Worm (Caenorhabditis elegans): Measurements from ENCODE around the gene nac-1.

nac-1 gene

DNA sequence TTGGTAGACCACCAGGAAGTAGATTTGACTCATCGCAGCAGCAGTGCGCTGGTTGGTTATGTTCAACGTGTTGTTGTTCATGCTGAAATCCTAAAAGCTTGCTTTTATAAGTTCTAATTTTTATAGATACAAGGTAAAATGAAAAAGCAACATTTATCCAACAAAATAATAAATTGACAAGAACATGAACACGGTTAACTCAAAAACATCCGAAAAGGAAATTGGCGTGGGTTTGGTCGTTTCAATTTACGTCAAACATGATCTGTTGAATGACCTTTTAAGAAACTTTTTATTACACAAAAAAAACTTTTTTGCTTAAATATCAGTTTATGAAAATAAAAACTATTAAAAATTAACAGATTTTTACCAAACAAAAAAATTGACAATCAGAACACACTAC, 33.9 kb downstream of the nac-1 start, which contains the start of gene ntr-2 (continued):
- TF ChIP-seq hlh-8 (tag; optimal IDR thresholded peaks at IDR 0.05) = no peak
- no peak for TF ChIP-seq ceh-30 (tag; optimal IDR thresholded peaks at IDR 0.05)
- TF ChIP-seq syd-9 (tag; optimal IDR thresholded peaks at IDR 0.05) = no peak
- TF ChIP-seq elt-4 (tag; optimal IDR thresholded peaks at IDR 0.05) = no peak

DNA sequence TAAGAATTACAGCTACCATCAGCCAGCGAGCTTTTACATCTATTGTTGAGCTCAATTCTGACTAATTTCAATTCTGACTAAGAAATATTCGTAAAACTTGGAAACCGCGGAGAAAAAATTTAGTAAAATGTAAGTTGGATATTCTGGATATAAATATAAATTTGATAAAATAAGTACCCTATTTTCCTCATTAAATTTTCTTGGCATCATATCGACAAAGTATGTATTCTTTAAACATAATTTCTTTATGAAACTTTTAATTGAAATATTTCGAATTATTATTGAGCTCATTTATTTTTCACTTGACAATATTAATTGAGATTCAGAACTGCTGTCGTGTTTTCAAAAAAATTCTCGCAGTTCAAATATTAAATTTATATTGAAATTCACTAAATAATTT, 34.6 kb downstream of the nac-1 start:
- no peak for TF ChIP-seq ceh-30 (tag; optimal IDR thresholded peaks at IDR 0.05)
- TF ChIP-seq unc-3 (GFP tag; conservative IDR thresholded peaks at IDR 0.05) = no peak
- no peak for TF ChIP-seq unc-3 (tag; optimal IDR thresholded peaks at IDR 0.05)
- no peak for TF ChIP-seq dmd-4 (tag; optimal IDR thresholded peaks at IDR 0.05; ENCODE audit: borderline replicate concordance)
- TF ChIP-seq pat-9 (tag; optimal IDR thresholded peaks at IDR 0.05) = no peak
- TF ChIP-seq ceh-22 (tag; optimal IDR thresholded peaks at IDR 0.05) = no peak
- no peak for TF ChIP-seq zip-5 (tag; optimal IDR thresholded peaks at IDR 0.05)
- TF ChIP-seq ceh-9 (tag; optimal IDR thresholded peaks at IDR 0.05) = no peak
- no peak for TF ChIP-seq odd-2 (tag; optimal IDR thresholded peaks at IDR 0.05)
- TF ChIP-seq pag-3 (tag; optimal IDR thresholded peaks at IDR 0.05; ENCODE audit: borderline replicate concordance) = no peak
- TF ChIP-seq unc-55 (GFP tag; optimal IDR thresholded peaks at IDR 0.05) = no peak
- no peak for TF ChIP-seq ceh-45 (GFP tag; IDR thresholded peaks at IDR 0.05)
- no peak for TF ChIP-seq ceh-18 (tag; optimal IDR thresholded peaks at IDR 0.05)
- no peak for TF ChIP-seq hlh-30 (tag; optimal IDR thresholded peaks at IDR 0.05; ENCODE audit: insufficient read depth)
- no peak for TF ChIP-seq mec-3 (tag; optimal IDR thresholded peaks at IDR 0.05; ENCODE audit: borderline replicate concordance)
- TF ChIP-seq nhr-232 (tag; optimal IDR thresholded peaks at IDR 0.05) = no peak
- TF ChIP-seq sox-2 (GFP tag; IDR thresholded peaks at IDR 0.05) = no peak
- TF ChIP-seq tbx-2 (tag; optimal IDR thresholded peaks at IDR 0.05) = no peak
- TF ChIP-seq pha-2 (tag; optimal IDR thresholded peaks at IDR 0.05) = no peak

DNA sequence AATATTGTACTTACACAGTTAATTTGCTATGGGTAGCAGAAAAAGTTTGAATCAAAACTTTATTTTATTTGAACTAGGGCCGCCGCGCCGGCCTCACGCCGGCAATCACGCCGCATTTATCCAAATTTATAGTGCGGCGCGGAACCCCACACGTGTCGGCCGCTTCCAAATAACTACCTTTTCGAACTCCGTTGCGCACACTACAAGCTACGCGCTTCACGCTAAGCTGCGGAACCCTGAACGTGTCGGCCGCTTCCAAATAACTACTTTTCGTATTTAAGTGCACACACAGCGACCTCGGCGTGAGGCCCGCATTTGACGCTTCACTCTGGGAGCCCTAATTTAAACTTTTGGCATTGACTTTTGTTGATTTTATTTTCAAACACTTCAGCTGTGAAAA, 36.5 kb downstream of the nac-1 start:
- TF ChIP-seq unc-3 (GFP tag; conservative IDR thresholded peaks at IDR 0.05) (no peak), unc-3 (tag; optimal IDR thresholded peaks at IDR 0.05) (no peak), nhr-11 (tag; optimal IDR thresholded peaks at IDR 0.05) (no peak), unc-86 (tag; optimal IDR thresholded peaks at IDR 0.05) (no peak), K09A11.1 (tag; optimal IDR thresholded peaks at IDR 0.05; ENCODE audit: insufficient read depth) (no peak), ceh-22 (tag; optimal IDR thresholded peaks at IDR 0.05) (no peak), fkh-6 (tag; optimal IDR thresholded peaks at IDR 0.05) (no peak), pros-1 (tag; optimal IDR thresholded peaks at IDR 0.05) (no peak), che-1 (tag; optimal IDR thresholded peaks at IDR 0.05) (no peak), nhr-232 (tag; optimal IDR thresholded peaks at IDR 0.05) (no peak), lin-11 (tag; optimal IDR thresholded peaks at IDR 0.05) (no peak), pha-4 (tag; optimal IDR thresholded peaks at IDR 0.05) (no peak), npax-4 (tag; optimal IDR thresholded peaks at IDR 0.05) (no peak), hlh-30 (tag; optimal IDR thresholded peaks at IDR 0.05; ENCODE audit: insufficient read depth) (no peak), ztf-16 (tag; optimal IDR thresholded peaks at IDR 0.05) (no peak), zip-5 (tag; optimal IDR thresholded peaks at IDR 0.05) (no peak), hlh-8 (tag; optimal IDR thresholded peaks at IDR 0.05) (no peak), ceh-6 (GFP tag; optimal IDR thresholded peaks at IDR 0.05) (no peak), ceh-24 (tag; optimal IDR thresholded peaks at IDR 0.05) (no peak), odd-2 (tag; optimal IDR thresholded peaks at IDR 0.05) (no peak), pax-1 (tag; optimal IDR thresholded peaks at IDR 0.05) (no peak)

DNA sequence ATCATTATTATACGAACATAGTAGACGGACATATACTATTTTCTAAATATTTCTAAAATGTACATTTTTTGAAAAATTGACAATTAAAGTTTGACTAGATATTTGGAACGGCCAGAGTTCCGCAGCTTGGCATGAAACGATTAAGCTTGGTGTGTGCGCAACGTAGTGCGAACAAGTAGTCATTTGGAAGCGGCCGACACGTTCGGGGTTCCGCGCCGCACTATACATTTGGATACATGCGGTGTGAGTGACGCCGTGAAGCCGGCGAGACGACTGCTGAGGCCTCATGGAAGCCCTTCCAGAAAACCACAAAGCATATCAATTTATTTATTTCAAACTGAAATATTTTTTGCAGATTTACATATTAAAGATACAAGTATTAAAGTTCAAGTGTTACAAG, 43.2 kb downstream of the nac-1 start:
- TF ChIP-seq ceh-6 (GFP tag; optimal IDR thresholded peaks at IDR 0.05) (no peak), pat-9 (tag; optimal IDR thresholded peaks at IDR 0.05) (no peak), ceh-48 (tag; optimal IDR thresholded peaks at IDR 0.05) (no peak), zip-5 (tag; optimal IDR thresholded peaks at IDR 0.05) (no peak), fkh-10 (GFP tag; optimal IDR thresholded peaks at IDR 0.05) (no peak), odd-2 (tag; optimal IDR thresholded peaks at IDR 0.05) (no peak), dmd-4 (tag; optimal IDR thresholded peaks at IDR 0.05; ENCODE audit: borderline replicate concordance) (no peak), K02D7.2 (tag; optimal IDR thresholded peaks at IDR 0.05) (no peak), fkh-6 (tag; optimal IDR thresholded peaks at IDR 0.05) (no peak), K09A11.1 (tag; optimal IDR thresholded peaks at IDR 0.05; ENCODE audit: insufficient read depth) (no peak), unc-42 (tag; optimal IDR thresholded peaks at IDR 0.05) (no peak), lin-11 (tag; optimal IDR thresholded peaks at IDR 0.05) (no peak), ztf-16 (tag; optimal IDR thresholded peaks at IDR 0.05) (no peak), hlh-30 (tag; optimal IDR thresholded peaks at IDR 0.05; ENCODE audit: insufficient read depth) (no peak), ceh-45 (GFP tag; IDR thresholded peaks at IDR 0.05) (no peak), che-1 (tag; optimal IDR thresholded peaks at IDR 0.05) (no peak), unc-86 (tag; optimal IDR thresholded peaks at IDR 0.05) (no peak), tbx-7 (tag; optimal IDR thresholded peaks at IDR 0.05) (no peak), ceh-19 (GFP tag; optimal IDR thresholded peaks at IDR 0.05) (no peak), elt-4 (tag; optimal IDR thresholded peaks at IDR 0.05) (no peak)
